Fruit fly (Drosophila melanogaster): Measurements from ENCODE around the gene Ras64B.
A peak's percentile ranks its signal among the peaks of the same experiment; 100 is the strongest.

The Ras64B gene

DNA sequence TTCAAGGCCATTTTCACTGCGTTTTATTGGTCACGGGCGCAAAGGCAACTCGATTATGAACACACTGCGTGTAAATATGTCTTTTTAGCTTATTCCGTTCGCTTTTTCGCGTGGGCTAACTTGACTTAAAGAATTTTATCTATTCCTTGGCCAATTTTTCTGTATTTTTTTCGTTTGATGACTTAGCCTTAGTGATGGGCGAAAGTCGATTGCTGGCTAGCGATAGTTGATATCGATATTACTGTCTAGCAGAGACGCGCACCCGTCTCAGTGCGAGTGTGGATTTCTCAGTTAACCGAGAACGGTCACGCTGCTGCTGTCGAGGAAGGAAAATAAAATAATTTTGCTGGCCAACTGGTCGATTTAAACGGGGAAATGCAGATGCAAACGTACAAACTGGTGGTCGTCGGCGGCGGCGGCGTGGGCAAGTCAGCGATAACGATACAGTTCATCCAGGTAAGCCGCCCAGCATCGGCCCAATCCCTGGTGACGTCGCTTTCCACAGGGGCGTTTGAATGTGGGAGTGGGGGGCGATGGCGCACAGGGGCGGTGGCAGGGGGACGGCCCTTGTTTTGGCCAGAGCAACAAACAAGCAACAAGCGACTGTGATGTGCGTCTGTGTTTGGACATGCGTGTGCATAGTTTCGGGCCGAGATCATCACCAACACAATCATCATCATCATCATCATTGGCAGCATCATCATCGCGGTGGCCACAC lies at the start of gene Ras64B, which contains the start of gene Rop (continued):
- TF ChIP-seq CG3065 (GFP tag; optimal IDR thresholded peaks at IDR 0.05) (no peak), crol (GFP tag; IDR thresholded peaks at IDR 0.05) (peak; percentile 96), pb (GFP tag; optimal IDR thresholded peaks at IDR 0.05) (peak; percentile 30), CG2129 (GFP tag; IDR thresholded peaks at IDR 0.05; ENCODE audit: partially characterized antibody) (peak; percentile 45; the same call in 1 of the 2 replicates), otp (GFP tag; IDR thresholded peaks at IDR 0.05) (0 out of 3 replicates have a peak, but pooled peaks have one; percentile 10), Taf1 (GFP tag; IDR thresholded peaks at IDR 0.05) (no peak), D19A (tag; optimal IDR thresholded peaks at IDR 0.05) (no peak), CG8281 (tag; optimal IDR thresholded peaks at IDR 0.05) (no peak), ewg (GFP tag; optimal IDR thresholded peaks at IDR 0.05) (peak; percentile 5), CG18262 (tag; optimal IDR thresholded peaks at IDR 0.05) (peak; percentile 15), fd102C (GFP tag; optimal IDR thresholded peaks at IDR 0.05) (no peak), Lim3 (GFP tag; IDR thresholded peaks at IDR 0.05) (no peak), Usf (GFP tag; optimal IDR thresholded peaks at IDR 0.05) (no peak), dati (GFP tag; IDR thresholded peaks at IDR 0.05) (no peak), p53 (GFP tag; optimal IDR thresholded peaks at IDR 0.05) (peak; percentile 26), CG14441 (GFP tag; IDR thresholded peaks at IDR 0.05) (no peak), Hmr (GFP tag; optimal IDR thresholded peaks at IDR 0.05) (peak; percentile 65), croc (GFP tag; conservative IDR thresholded peaks at IDR 0.05) (no peak), oc (tag; optimal IDR thresholded peaks at IDR 0.05) (no peak), C15 (GFP tag; IDR thresholded peaks at IDR 0.05) (no peak), jigr1 (GFP tag; IDR thresholded peaks at IDR 0.05) (no peak), CG15479 (GFP tag; optimal IDR thresholded peaks at IDR 0.05) (no peak), Nf-YA (GFP tag; IDR thresholded peaks at IDR 0.05) (no peak), D19B (GFP tag; optimal IDR thresholded peaks at IDR 0.05) (no peak), CG3847 (GFP tag; IDR thresholded peaks at IDR 0.05) (peak; percentile 48), HLH4C (GFP tag; IDR thresholded peaks at IDR 0.05; ENCODE audit: partially characterized antibody) (peak; percentile 68), grau (tag; optimal IDR thresholded peaks at IDR 0.05) (peak; percentile 38), NC2β (GFP tag; optimal IDR thresholded peaks at IDR 0.05) (peak; percentile 39), HLH3B (GFP tag; IDR thresholded peaks at IDR 0.05) (no peak), Dad (GFP tag; optimal IDR thresholded peaks at IDR 0.05) (peak; percentile 47), pan (optimal IDR thresholded peaks at IDR 0.05) (no peak), pan (GFP tag; optimal IDR thresholded peaks at IDR 0.05 in 1 of 2, IDR thresholded peaks at IDR 0.05 in 1 of 2) (no peak), usp (GFP tag; optimal IDR thresholded peaks at IDR 0.05) (no peak), dimm (GFP tag; IDR thresholded peaks at IDR 0.05) (no peak), gsb-n (tag; optimal IDR thresholded peaks at IDR 0.05) (peak; percentile 43), br (optimal IDR thresholded peaks at IDR 0.05) (no peak), Sry-δ (GFP tag; optimal IDR thresholded peaks at IDR 0.05) (peak; percentile 99)

- TF ChIP-seq fd3F (GFP tag; optimal IDR thresholded peaks at IDR 0.05) (no peak), eve (GFP tag; optimal IDR thresholded peaks at IDR 0.05) (no peak), CG15011 (GFP tag; optimal IDR thresholded peaks at IDR 0.05) (no peak), CG2202 (tag; optimal IDR thresholded peaks at IDR 0.05) (no peak), ap (GFP tag; IDR thresholded peaks at IDR 0.05) (no peak), Sox102F (GFP tag; optimal IDR thresholded peaks at IDR 0.05) (no peak), ATbp (GFP tag; optimal IDR thresholded peaks at IDR 0.05) (no peak), nerfin-1 (tag; optimal IDR thresholded peaks at IDR 0.05) (no peak), eyg (GFP tag; optimal IDR thresholded peaks at IDR 0.05) (no peak), CG3065 (GFP tag; optimal IDR thresholded peaks at IDR 0.05) (no peak), ci (GFP tag; IDR thresholded peaks at IDR 0.05) (no peak), CG15696 (tag; optimal IDR thresholded peaks at IDR 0.05) (no peak), CG12744 (GFP tag; optimal IDR thresholded peaks at IDR 0.05) (no peak), CG7745 (tag; optimal IDR thresholded peaks at IDR 0.05) (no peak), Atf6 (GFP tag; IDR thresholded peaks at IDR 0.05) (0 out of 2 replicates have a peak, but pooled peaks have one; percentile 13), Xrp1 (GFP tag; IDR thresholded peaks at IDR 0.05) (no peak), Poxn (GFP tag; IDR thresholded peaks at IDR 0.05) (no peak)
Observed at dm6 chr3L:4092705-4093257, 46.1 kb upstream of the Ras64B start, which contains the start of gene CG14990. TSS of gene CG14990 (plus strand) at chr3L:4093207.

Data from whole organism, embryonic.